Fruit fly (Drosophila melanogaster) whole organism, embryonic: ENCODE data around the gene Rpp20.

Source experiments
- CG15269 ChIP-seq: fragments of 200-800 bp; sonication (Bioruptor generic); optimal IDR thresholded peaks from 2 replicates; lab custom pipeline; 2018; ENCODE audit warnings: missing biosample characterization, mild to moderate bottlenecking, missing genetic modification characterization, moderate library complexity
- CG3281 ChIP-seq: fragments of 200-800 bp; sonication (Bioruptor generic); optimal IDR thresholded peaks from 3 replicates; lab custom pipeline; 2017; ENCODE audit warnings: missing biosample characterization, mild to moderate bottlenecking, missing genetic modification characterization
- CG3726 ChIP-seq: fragments of 200-800 bp; sonication (Bioruptor generic); IDR thresholded peaks from 3 replicates; pipeline ENCODE4, ENCODE4 v1.3.6; 2022; ENCODE audit warnings: missing biosample characterization, missing genetic modification characterization
- CG8388 ChIP-seq: fragments of 200-800 bp; sonication (Bioruptor generic); optimal IDR thresholded peaks from 2 replicates; lab custom pipeline; 2019; ENCODE audit warnings: missing biosample characterization, mild to moderate bottlenecking, missing genetic modification characterization, moderate library complexity
- CG8765 ChIP-seq: fragments of 200-800 bp; sonication (Bioruptor generic); IDR thresholded peaks from 2 replicates; pipeline ENCODE4 v1.3.6; 2022; ENCODE audit warnings: missing biosample characterization, missing genetic modification characterization
- Hr78 ChIP-seq, 2 experiments: fragments of 200-800 bp in 1 of 2; fragments of >200 bp in 1 of 2; sonication (Bioruptor generic) in 1 of 2; optimal IDR thresholded peaks; 2 replicates each; lab custom pipeline; 2017 to 2019; ENCODE audit warnings: missing biosample characterization in 2 of 2, missing genetic modification characterization in 2 of 2, mild to moderate bottlenecking in 1 of 2, moderate library complexity in 1 of 2
- ase ChIP-seq: fragments of 200-800 bp; sonication (Bioruptor generic); IDR thresholded peaks from 3 replicates; pipeline ENCODE4 v1.3.6; 2022; ENCODE audit warnings: missing biosample characterization, missing genetic modification characterization
- bcd ChIP-seq: fragments of 200-800 bp; sonication (Bioruptor generic); optimal IDR thresholded peaks from 2 replicates; lab custom pipeline; 2017; ENCODE audit warnings: missing biosample characterization, mild to moderate bottlenecking, missing genetic modification characterization
- oc ChIP-seq: fragments of 200-800 bp; sonication (Bioruptor generic); optimal IDR thresholded peaks from 2 replicates; lab custom pipeline; 2018; ENCODE audit warnings: missing biosample characterization, mild to moderate bottlenecking, missing genetic modification characterization, moderate library complexity
- phol ChIP-seq: fragments of 200-800 bp; sonication (Bioruptor generic); optimal IDR thresholded peaks from 3 replicates; lab custom pipeline; 2018; ENCODE audit warnings: missing biosample characterization, mild to moderate bottlenecking, missing genetic modification characterization, moderate library complexity
- prd ChIP-seq, 3 experiments: fragments of >200 bp in 2 of 3; fragments of 200-800 bp in 1 of 3; sonication (Bioruptor generic) in 1 of 3; optimal IDR thresholded peaks in 2 of 3; IDR thresholded peaks in 1 of 3; 2 replicates in 2 of 3; 3 replicates in 1 of 3; pipeline versions ENCODE4 v1.3.6 to Lab custom; 2017 to 2022; ENCODE audit warnings: missing biosample characterization in 1 of 3, missing genetic modification characterization in 1 of 3
- seq ChIP-seq: fragments of 200-800 bp; sonication (Bioruptor generic); IDR thresholded peaks from 2 replicates; pipeline ENCODE4 v1.3.6; 2022; ENCODE audit warnings: missing biosample characterization, missing genetic modification characterization
- tgo ChIP-seq: fragments of 200-800 bp; sonication (Bioruptor generic); IDR thresholded peaks from 3 replicates; pipeline ENCODE4 v1.3.6; 2022; ENCODE audit warnings: missing biosample characterization, missing genetic modification characterization

- TF ChIP-seq prd (optimal IDR thresholded peaks at IDR 0.05; lab: Kevin White, UChicago) (no peak), prd (GFP tag; IDR thresholded peaks at IDR 0.05; lab: Robert Waterston, UW) (no peak), ase (no peak), oc (tag; lab: Kevin White, UChicago) (no peak), CG8765 (GFP tag; lab: Robert Waterston, UW) (no peak), tgo (GFP tag; lab: Robert Waterston, UW) (no peak), CG3726 (GFP tag; lab: Robert Waterston, UW) (no peak), Hr78 (GFP tag; optimal IDR thresholded peaks at IDR 0.05; lab: Kevin White, UChicago) (no peak), CG3281 (GFP tag; lab: Kevin White, UChicago) (no peak), CG15269 (tag; lab: Kevin White, UChicago) (no peak), seq (GFP tag; lab: Robert Waterston, UW) (no peak), bcd (GFP tag; lab: Kevin White, UChicago) (no peak), phol (tag; lab: Kevin White, UChicago) (peak; percentile 13), CG8388 (GFP tag; lab: Kevin White, UChicago) (no peak)
Measured at dm6 chrX:19762167-19762566, 17.9 kb downstream of the Rpp20 start.
